Fruit fly (Drosophila melanogaster): Measurements from ENCODE around the gene Sema5c.

DNA sequence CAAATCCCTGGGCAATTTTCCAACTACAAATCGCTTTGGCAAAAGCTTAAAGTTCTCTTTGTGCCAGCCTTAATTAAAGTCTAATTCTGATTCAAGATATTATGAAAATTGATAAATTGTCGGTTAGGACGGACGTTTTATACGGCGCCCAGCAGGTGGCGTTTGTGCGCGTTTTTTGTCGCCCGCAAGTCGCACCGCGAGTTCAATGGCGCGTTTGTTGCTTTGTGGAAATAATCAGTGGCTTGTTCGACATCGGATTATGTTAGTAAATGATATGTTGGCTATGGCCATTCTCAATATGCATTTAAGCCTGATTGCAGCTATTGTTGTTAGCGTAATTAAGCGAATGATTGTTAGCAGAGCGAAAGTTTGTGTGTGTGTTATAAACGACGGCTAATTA, 59.7 kb downstream of the Sema5c start:
- TF ChIP-seq CG4496 (GFP tag; IDR thresholded peaks at IDR 0.05) (no peak), CG12605 (GFP tag; IDR thresholded peaks at IDR 0.05) (no peak), fd96Ca (GFP tag; IDR thresholded peaks at IDR 0.05) (no peak), CG15710 (tag; optimal IDR thresholded peaks at IDR 0.05) (no peak)
